Fruit fly (Drosophila melanogaster): ENCODE results near the gene Ir85a.

Gene Ir85a

dm6 chr3R:8794384-8794783, at the start of gene Ir85a:
TSS of gene Ir85a (plus strand) at chr3R:8794684.
- TF ChIP-seq ey (GFP tag; optimal IDR thresholded peaks at IDR 0.05) (no peak), Jra (GFP tag; optimal IDR thresholded peaks at IDR 0.05) (no peak), lola (GFP tag; optimal IDR thresholded peaks at IDR 0.05) (no peak), Mio (GFP tag; optimal IDR thresholded peaks at IDR 0.05) (no peak), fru (GFP tag; optimal IDR thresholded peaks at IDR 0.05) (no peak), Rel (GFP tag; optimal IDR thresholded peaks at IDR 0.05) (no peak), Rel (tag; optimal IDR thresholded peaks at IDR 0.05) (no peak)

- TF ChIP-seq Hnf4 (GFP tag; optimal IDR thresholded peaks at IDR 0.05) (peak; percentile 74), fru (GFP tag; optimal IDR thresholded peaks at IDR 0.05) (peak; percentile 78), ey (GFP tag; optimal IDR thresholded peaks at IDR 0.05) (peak; percentile 62), CrebA (GFP tag; optimal IDR thresholded peaks at IDR 0.05; ENCODE audit: borderline replicate concordance) (no peak), pan (optimal IDR thresholded peaks at IDR 0.05) (no peak), sage (GFP tag; optimal IDR thresholded peaks at IDR 0.05) (peak; percentile 63), lola (GFP tag; optimal IDR thresholded peaks at IDR 0.05) (no peak), dmrt93B (GFP tag; optimal IDR thresholded peaks at IDR 0.05) (peak; percentile 41), Sp1 (GFP tag; optimal IDR thresholded peaks at IDR 0.05) (peak; percentile 71), Hr83 (GFP tag; optimal IDR thresholded peaks at IDR 0.05; ENCODE audit: poor library complexity, severe bottlenecking) (no peak), psq (GFP tag; optimal IDR thresholded peaks at IDR 0.05) (peak; percentile 72), HLH106 (tag; optimal IDR thresholded peaks at IDR 0.05) (peak; percentile 76), foxo (GFP tag; optimal IDR thresholded peaks at IDR 0.05) (peak in 1 of 2 experiments; percentile 82), OdsH (GFP tag; optimal IDR thresholded peaks at IDR 0.05) (peak; percentile 83), woc (GFP tag; optimal IDR thresholded peaks at IDR 0.05) (peak; percentile 56), h (GFP tag; optimal IDR thresholded peaks at IDR 0.05) (peak; percentile 72), tai (GFP tag; optimal IDR thresholded peaks at IDR 0.05) (no peak), usp (GFP tag; optimal IDR thresholded peaks at IDR 0.05) (no peak), brk (GFP tag; optimal IDR thresholded peaks at IDR 0.05) (peak; percentile 46), Dif (GFP tag; optimal IDR thresholded peaks at IDR 0.05; ENCODE audit: partially characterized antibody) (no peak), Jra (GFP tag; optimal IDR thresholded peaks at IDR 0.05) (peak; percentile 22), rgr (GFP tag; optimal IDR thresholded peaks at IDR 0.05) (peak; percentile 80), br (GFP tag; optimal IDR thresholded peaks at IDR 0.05) (peak; percentile 62)
Observed at dm6 chr3R:8746354-8746753, 48.1 kb upstream of the Ir85a start.

DNA sequence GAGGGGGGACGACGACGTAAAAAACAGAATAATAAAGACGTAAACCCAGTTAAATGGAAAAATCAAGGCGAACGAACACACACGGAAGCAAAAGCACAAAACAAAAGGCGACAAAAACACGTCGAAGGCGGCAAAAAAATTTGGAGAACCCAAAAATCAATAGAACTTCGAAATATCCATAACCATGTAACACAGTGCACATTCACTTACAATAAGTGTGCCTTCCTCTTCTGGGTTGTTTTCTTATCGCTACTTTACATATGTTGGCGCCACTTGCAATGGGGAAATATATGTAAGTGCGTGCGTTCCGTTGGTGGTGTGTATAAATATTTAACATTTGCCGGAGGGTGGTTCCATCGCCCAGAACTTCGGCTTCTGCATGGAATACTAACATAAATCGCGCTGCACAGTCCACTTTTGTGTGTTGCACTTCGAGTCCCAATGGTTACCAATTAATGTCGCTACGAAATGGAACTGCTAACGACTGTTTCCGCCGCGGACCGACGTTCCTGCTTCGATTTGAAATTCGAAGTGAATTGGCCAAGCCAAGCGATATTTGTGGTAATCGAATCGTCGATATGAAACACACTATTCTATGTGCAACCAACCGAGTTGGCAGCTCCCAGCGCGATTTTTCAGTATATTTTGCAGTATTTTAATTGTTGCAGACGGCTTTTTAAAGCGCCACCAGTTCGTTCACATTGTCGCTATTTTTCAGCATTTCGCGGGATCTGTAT, 47.2 kb upstream of the Ir85a start, which contains the start of the genes CG9801 and Nasp:
CG9801 (minus strand) TSS at position 542 of the 737 bp plus-strand sequence.
Nasp (plus strand) TSS at position 665 of the 737 bp plus-strand sequence.
- TF ChIP-seq br (GFP tag; optimal IDR thresholded peaks at IDR 0.05) (peak; percentile 10), h (GFP tag; optimal IDR thresholded peaks at IDR 0.05) (peak; percentile 13), dsf (GFP tag; optimal IDR thresholded peaks at IDR 0.05; ENCODE audit: borderline replicate concordance) (no peak), rgr (GFP tag; optimal IDR thresholded peaks at IDR 0.05) (no peak), Dif (GFP tag; optimal IDR thresholded peaks at IDR 0.05; ENCODE audit: partially characterized antibody) (peak; percentile 26), Vsx2 (GFP tag; optimal IDR thresholded peaks at IDR 0.05; ENCODE audit: partially characterized antibody) (peak; percentile 26), Hr83 (GFP tag; optimal IDR thresholded peaks at IDR 0.05; ENCODE audit: poor library complexity, severe bottlenecking) (peak; percentile 69), HLH106 (tag; optimal IDR thresholded peaks at IDR 0.05) (peak; percentile 48), pan (optimal IDR thresholded peaks at IDR 0.05) (no peak), CrebA (GFP tag; optimal IDR thresholded peaks at IDR 0.05; ENCODE audit: borderline replicate concordance) (no peak), woc (GFP tag; optimal IDR thresholded peaks at IDR 0.05) (no peak), Rel (GFP tag; optimal IDR thresholded peaks at IDR 0.05) (no peak), Rel (tag; optimal IDR thresholded peaks at IDR 0.05) (peak; percentile 46), Sp1 (GFP tag; optimal IDR thresholded peaks at IDR 0.05) (peak; percentile 18), ey (GFP tag; optimal IDR thresholded peaks at IDR 0.05) (no peak), foxo (GFP tag; optimal IDR thresholded peaks at IDR 0.05) (peak in 1 of 2 experiments; percentile 10), usp (GFP tag; optimal IDR thresholded peaks at IDR 0.05) (no peak), Abd-B (GFP tag; optimal IDR thresholded peaks at IDR 0.05) (no peak), Hnf4 (GFP tag; optimal IDR thresholded peaks at IDR 0.05) (peak; percentile 3), OdsH (GFP tag; optimal IDR thresholded peaks at IDR 0.05) (peak; percentile 4), lola (GFP tag; optimal IDR thresholded peaks at IDR 0.05) (no peak), brk (GFP tag; optimal IDR thresholded peaks at IDR 0.05) (no peak)

Measured in whole organism, wandering third instar larva.